Worm (Caenorhabditis elegans): ENCODE data around the gene Y41G9A.10.

The Y41G9A.10 gene

ce11 chrX:2940572-2940971, 5.8 kb downstream of the Y41G9A.10 start, which contains the start of gene pfk-1.1:
Gene pfk-1.1, plus strand, starts transcription at chrX:2940872.
- TF ChIP-seq lir-3 (tag; optimal IDR thresholded peaks at IDR 0.05) (no peak), zag-1 (tag; optimal IDR thresholded peaks at IDR 0.05) (no peak)

- TF ChIP-seq lim-7 (GFP tag; IDR thresholded peaks at IDR 0.05) (no peak), madf-5 (GFP tag; IDR thresholded peaks at IDR 0.05) (no peak), hlh-30 (tag; optimal IDR thresholded peaks at IDR 0.05; ENCODE audit: insufficient read depth) (peak; percentile 35), zfp-3 (GFP tag; conservative IDR thresholded peaks at IDR 0.05) (no peak), nhr-237 (tag; optimal IDR thresholded peaks at IDR 0.05) (no peak), fkh-10 (GFP tag; optimal IDR thresholded peaks at IDR 0.05) (no peak), sdz-12 (GFP tag; optimal IDR thresholded peaks at IDR 0.05) (no peak), nhr-10 (tag; optimal IDR thresholded peaks at IDR 0.05) (no peak), mes-2 (tag; optimal IDR thresholded peaks at IDR 0.05; ENCODE audit: poor library complexity, severe bottlenecking) (peak; percentile 17), daf-16 (GFP tag; optimal IDR thresholded peaks at IDR 0.05) (no peak), daf-16 (tag; optimal IDR thresholded peaks at IDR 0.05) (peak; percentile 56), duxl-1 (tag; optimal IDR thresholded peaks at IDR 0.05; ENCODE audit: poor library complexity) (no peak), lin-15B (tag; optimal IDR thresholded peaks at IDR 0.05) (no peak), nhr-48 (tag; optimal IDR thresholded peaks at IDR 0.05) (no peak), vab-7 (GFP tag; IDR thresholded peaks at IDR 0.05) (no peak), mdt-29 (GFP tag; IDR thresholded peaks at IDR 0.05) (no peak), daf-19 (GFP tag; conservative IDR thresholded peaks at IDR 0.05) (no peak), skn-1 (tag; optimal IDR thresholded peaks at IDR 0.05) (no peak), ZK337.2 (GFP tag; IDR thresholded peaks at IDR 0.05) (no peak), Y48G9A.11 (GFP tag; IDR thresholded peaks at IDR 0.05) (no peak), snpc-4 (tag; optimal IDR thresholded peaks at IDR 0.05) (no peak), T26A8.4 (GFP tag; IDR thresholded peaks at IDR 0.05) (no peak), Y5F2A.4 (GFP tag; optimal IDR thresholded peaks at IDR 0.05) (no peak), lir-3 (tag; optimal IDR thresholded peaks at IDR 0.05) (no peak), unc-62 (GFP tag; optimal IDR thresholded peaks at IDR 0.05 in 1 of 2) (peak in 1 of 2 experiments; percentile 51), unc-62 (tag; optimal IDR thresholded peaks at IDR 0.05) (no peak), mep-1 (tag; optimal IDR thresholded peaks at IDR 0.05) (no peak), F49E8.2 (tag; optimal IDR thresholded peaks at IDR 0.05; ENCODE audit: borderline replicate concordance) (no peak)
Observed at ce11 chrX:2939526-2939925, 6.8 kb downstream of the Y41G9A.10 start.

- TF ChIP-seq mdt-29 (GFP tag; IDR thresholded peaks at IDR 0.05) (no peak), R02D3.7 (tag; optimal IDR thresholded peaks at IDR 0.05) (no peak), fkh-10 (GFP tag; optimal IDR thresholded peaks at IDR 0.05) (peak; percentile 24), lsy-2 (tag; optimal IDR thresholded peaks at IDR 0.05) (peak in 1 of 2 experiments; percentile 35), hmg-1.1 (GFP tag; IDR thresholded peaks at IDR 0.05) (0 out of 2 replicates have a peak, but pooled peaks have one; percentile 23), aha-1 (tag) (peak; percentile 99), daf-16 (GFP tag; optimal IDR thresholded peaks at IDR 0.05) (peak in 1 of 2 experiments; percentile 0), daf-16 (tag; optimal IDR thresholded peaks at IDR 0.05) (no peak), T26A8.4 (GFP tag; IDR thresholded peaks at IDR 0.05) (no peak), dmd-6 (GFP tag; IDR thresholded peaks at IDR 0.05) (no peak), hif-1 (tag; optimal IDR thresholded peaks at IDR 0.05) (peak in 1 of 2 experiments; percentile 97), unc-62 (GFP tag; optimal IDR thresholded peaks at IDR 0.05 in 1 of 2) (peak in 1 of 2 experiments; percentile 79), unc-62 (tag; optimal IDR thresholded peaks at IDR 0.05) (no peak), ctbp-1 (GFP tag; IDR thresholded peaks at IDR 0.05) (peak; percentile 34; the same call in 1 of the 2 replicates)
Observed at ce11 chrX:2939085-2939484, 7.3 kb downstream of the Y41G9A.10 start.

- TF ChIP-seq Y75B8A.6 (GFP tag; IDR thresholded peaks at IDR 0.05) (0 out of 2 replicates have a peak, but pooled peaks have one; percentile 23), F44E2.7 (GFP tag; IDR thresholded peaks at IDR 0.05) (no peak), zfp-2 (tag; optimal IDR thresholded peaks at IDR 0.05) (no peak)
Observed at ce11 chrX:2933061-2933460, 13.3 kb downstream of the Y41G9A.10 start, which contains the start of gene fard-1. Gene fard-1, plus strand, starts transcription at chrX:2933361.

Data from whole organism, L4 larva.